Worm (Caenorhabditis elegans): ENCODE data around the gene mob-2.

The mob-2 gene

DNA sequence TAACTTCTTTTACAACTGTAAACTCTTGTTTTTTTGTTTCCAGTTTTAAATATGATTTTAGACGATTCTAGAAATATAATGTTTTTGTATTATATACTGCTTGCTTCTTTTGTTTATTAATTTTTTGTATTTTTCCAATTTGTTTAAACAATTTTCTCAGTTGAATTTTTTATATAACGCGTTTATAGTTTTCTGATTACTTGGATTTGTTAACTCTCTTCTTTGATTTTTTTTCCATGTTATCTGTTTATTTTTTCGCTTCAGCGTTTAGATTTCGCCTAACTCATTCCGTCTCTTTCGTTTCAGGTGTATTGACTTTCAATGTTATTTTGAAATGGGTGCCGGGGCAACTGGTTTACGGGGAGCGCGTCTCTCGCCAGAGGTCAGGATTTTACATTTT, 21.0 kb upstream of the mob-2 start, which contains the start of gene gpa-6:
Gene gpa-6 (plus strand): TSS at position 301 of the 400 bp plus-strand sequence.
- TF ChIP-seq ets-4 (tag; optimal IDR thresholded peaks at IDR 0.05) (no peak), ceh-6 (GFP tag; optimal IDR thresholded peaks at IDR 0.05) (no peak), ama-1 (optimal IDR thresholded peaks at IDR 0.05) (no peak), ceh-2 (tag; optimal IDR thresholded peaks at IDR 0.05) (no peak), tbx-2 (tag; optimal IDR thresholded peaks at IDR 0.05) (no peak), T23F11.4 (GFP tag; optimal IDR thresholded peaks at IDR 0.05) (no peak), ceh-31 (tag; optimal IDR thresholded peaks at IDR 0.05) (no peak), unc-55 (GFP tag; optimal IDR thresholded peaks at IDR 0.05) (no peak), fkh-10 (GFP tag; optimal IDR thresholded peaks at IDR 0.05) (no peak), fax-1 (tag; optimal IDR thresholded peaks at IDR 0.05) (no peak), pag-3 (tag; optimal IDR thresholded peaks at IDR 0.05; ENCODE audit: borderline replicate concordance) (no peak), che-1 (tag; optimal IDR thresholded peaks at IDR 0.05) (no peak), pha-4 (tag; optimal IDR thresholded peaks at IDR 0.05) (no peak), ceh-30 (tag; optimal IDR thresholded peaks at IDR 0.05) (no peak), hlh-8 (tag; optimal IDR thresholded peaks at IDR 0.05) (no peak), hlh-30 (tag; optimal IDR thresholded peaks at IDR 0.05; ENCODE audit: insufficient read depth) (no peak), pax-1 (tag; optimal IDR thresholded peaks at IDR 0.05) (no peak), lin-11 (tag; optimal IDR thresholded peaks at IDR 0.05) (no peak), eyg-1 (tag; optimal IDR thresholded peaks at IDR 0.05) (no peak), ceh-18 (tag; optimal IDR thresholded peaks at IDR 0.05) (no peak)

DNA sequence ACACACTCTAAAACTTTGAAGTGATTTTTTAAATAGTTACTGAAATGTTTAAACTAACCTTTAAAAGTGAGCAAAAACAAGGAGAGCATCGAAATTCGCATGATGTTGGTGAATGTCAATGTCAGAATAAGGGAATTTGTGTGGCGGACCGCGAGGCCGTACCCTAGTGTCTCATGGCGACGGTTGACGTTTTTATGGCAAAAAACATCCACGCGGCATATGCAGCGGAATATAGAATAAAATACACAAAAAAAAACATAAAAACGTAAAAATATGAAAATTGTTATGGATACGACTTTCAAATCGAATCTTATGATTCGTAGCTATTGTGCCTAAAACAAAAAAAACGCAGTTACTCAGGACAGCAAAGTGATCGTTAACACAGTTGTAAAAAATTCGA, 20.0 kb upstream of the mob-2 start, which contains the start of gene cwp-5:
Gene cwp-5 (minus strand): TSS at position 101 of the 400 bp plus-strand sequence.
- TF ChIP-seq fax-1 (tag; optimal IDR thresholded peaks at IDR 0.05) (no peak), C08G9.2 (tag; optimal IDR thresholded peaks at IDR 0.05) (no peak), ceh-34 (tag; optimal IDR thresholded peaks at IDR 0.05) (no peak), fkh-6 (tag; optimal IDR thresholded peaks at IDR 0.05) (no peak), pag-3 (tag; optimal IDR thresholded peaks at IDR 0.05; ENCODE audit: borderline replicate concordance) (no peak)

DNA sequence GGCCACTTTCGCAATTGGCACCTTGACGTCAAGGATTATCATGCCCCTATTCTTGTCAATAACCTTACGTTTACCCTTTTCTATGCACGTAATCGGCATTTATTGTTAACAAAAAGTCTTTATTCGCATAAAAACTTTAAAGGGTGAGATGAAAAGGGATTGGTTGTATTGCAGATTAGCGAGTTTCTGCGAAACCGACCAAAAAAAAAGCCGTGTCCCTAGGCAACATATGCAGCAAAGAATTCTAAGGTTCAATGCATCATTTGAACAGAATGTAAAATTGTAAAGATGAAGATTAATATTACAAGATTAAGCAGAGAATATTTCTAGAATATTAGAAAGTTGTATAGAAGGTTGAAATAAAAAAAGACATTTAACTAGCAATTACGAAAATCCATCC, 12.1 kb upstream of the mob-2 start:
- no peak for TF ChIP-seq ets-4 (tag; optimal IDR thresholded peaks at IDR 0.05)
- TF ChIP-seq sdc-2 (tag; optimal IDR thresholded peaks at IDR 0.05) = no peak
- TF ChIP-seq pros-1 (tag; optimal IDR thresholded peaks at IDR 0.05) = no peak
- no peak for TF ChIP-seq ceh-30 (tag; optimal IDR thresholded peaks at IDR 0.05)
- TF ChIP-seq hlh-13 (GFP tag; optimal IDR thresholded peaks at IDR 0.05) = no peak
- TF ChIP-seq fax-1 (tag; optimal IDR thresholded peaks at IDR 0.05) = no peak
- no peak for TF ChIP-seq elt-4 (tag; optimal IDR thresholded peaks at IDR 0.05)
- no peak for TF ChIP-seq ceh-45 (GFP tag; IDR thresholded peaks at IDR 0.05)
- TF ChIP-seq pqm-1 (tag; optimal IDR thresholded peaks at IDR 0.05) = no peak
- TF ChIP-seq hlh-8 (tag; optimal IDR thresholded peaks at IDR 0.05) = no peak
- no peak for TF ChIP-seq ceh-6 (GFP tag; optimal IDR thresholded peaks at IDR 0.05)
- no peak for TF ChIP-seq unc-3 (GFP tag; conservative IDR thresholded peaks at IDR 0.05)
- TF ChIP-seq unc-3 (tag; optimal IDR thresholded peaks at IDR 0.05) = no peak
- TF ChIP-seq ama-1 (optimal IDR thresholded peaks at IDR 0.05) = no peak

ce11 chrX:13178347-13178746, 8.5 kb upstream of the mob-2 start, which contains the start of gene nlp-3:
nlp-3 (minus strand) TSS chrX:13178447.
- TF ChIP-seq ceh-30 (tag; optimal IDR thresholded peaks at IDR 0.05) = no peak
- no peak for TF ChIP-seq ceh-14 (tag; optimal IDR thresholded peaks at IDR 0.05)
- no peak for TF ChIP-seq fax-1 (tag; optimal IDR thresholded peaks at IDR 0.05)
- no peak for TF ChIP-seq ceh-2 (tag; optimal IDR thresholded peaks at IDR 0.05)
- no peak for TF ChIP-seq unc-3 (GFP tag; conservative IDR thresholded peaks at IDR 0.05)
- no peak for TF ChIP-seq unc-3 (tag; optimal IDR thresholded peaks at IDR 0.05)
- no peak for TF ChIP-seq hlh-30 (tag; optimal IDR thresholded peaks at IDR 0.05; ENCODE audit: insufficient read depth)
- TF ChIP-seq unc-42 (tag; optimal IDR thresholded peaks at IDR 0.05) = no peak
- no peak for TF ChIP-seq pha-4 (tag; optimal IDR thresholded peaks at IDR 0.05)
- no peak for TF ChIP-seq T23F11.4 (GFP tag; optimal IDR thresholded peaks at IDR 0.05)
- no peak for TF ChIP-seq ahr-1 (tag; optimal IDR thresholded peaks at IDR 0.05)
- TF ChIP-seq pax-1 (tag; optimal IDR thresholded peaks at IDR 0.05) = no peak

- TF ChIP-seq pax-1 (tag; optimal IDR thresholded peaks at IDR 0.05) (no peak), elt-2 (tag; optimal IDR thresholded peaks at IDR 0.05) (no peak), elt-4 (tag; optimal IDR thresholded peaks at IDR 0.05) (no peak), ceh-22 (tag; optimal IDR thresholded peaks at IDR 0.05) (no peak), dve-1 (tag; optimal IDR thresholded peaks at IDR 0.05) (no peak), fkh-10 (GFP tag; optimal IDR thresholded peaks at IDR 0.05) (no peak), ref-2 (tag; optimal IDR thresholded peaks at IDR 0.05) (no peak), ceh-45 (GFP tag; IDR thresholded peaks at IDR 0.05) (no peak), syd-9 (tag; optimal IDR thresholded peaks at IDR 0.05) (no peak), ahr-1 (tag; optimal IDR thresholded peaks at IDR 0.05) (no peak), ttx-3 (tag; optimal IDR thresholded peaks at IDR 0.05) (no peak), mec-3 (tag; optimal IDR thresholded peaks at IDR 0.05; ENCODE audit: borderline replicate concordance) (no peak)
Measured at ce11 chrX:13174437-13174836, 4.6 kb upstream of the mob-2 start.
